Worm (Caenorhabditis elegans): ENCODE data around the gene D1005.4.

Gene D1005.4

DNA sequence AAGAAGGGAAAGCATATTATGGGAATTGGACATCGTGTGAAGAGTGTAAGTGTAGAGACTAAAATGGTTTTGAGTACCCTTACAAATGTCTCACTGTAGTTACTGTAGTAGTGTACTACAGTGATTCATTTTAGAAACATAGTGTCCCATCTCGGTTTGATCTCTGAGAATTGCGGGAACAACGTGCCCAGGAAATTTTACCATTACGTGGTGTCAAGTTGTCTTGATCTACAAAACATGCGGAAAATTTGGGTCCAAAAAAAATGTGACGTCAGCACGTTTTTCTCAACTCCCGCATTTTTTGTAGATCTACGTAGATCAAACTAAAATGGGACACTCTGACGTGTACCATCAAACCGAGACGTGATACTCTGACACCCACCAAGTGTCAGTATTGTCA, 2.4 kb downstream of the D1005.4 start:
- TF ChIP-seq lir-3 (tag; optimal IDR thresholded peaks at IDR 0.05; ENCODE audit: poor library complexity) (no peak), sup-37 (GFP tag; optimal IDR thresholded peaks at IDR 0.05) (no peak), ets-5 (GFP tag; IDR thresholded peaks at IDR 0.05) (no peak), ces-1 (GFP tag; optimal IDR thresholded peaks at IDR 0.05) (no peak), C34B4.2 (tag; optimal IDR thresholded peaks at IDR 0.05) (no peak), xbp-1 (tag; optimal IDR thresholded peaks at IDR 0.05) (no peak), lin-14 (GFP tag; optimal IDR thresholded peaks at IDR 0.05) (no peak), mab-9 (GFP tag; IDR thresholded peaks at IDR 0.05) (no peak), grh-1 (GFP tag; IDR thresholded peaks at IDR 0.05) (no peak)

DNA sequence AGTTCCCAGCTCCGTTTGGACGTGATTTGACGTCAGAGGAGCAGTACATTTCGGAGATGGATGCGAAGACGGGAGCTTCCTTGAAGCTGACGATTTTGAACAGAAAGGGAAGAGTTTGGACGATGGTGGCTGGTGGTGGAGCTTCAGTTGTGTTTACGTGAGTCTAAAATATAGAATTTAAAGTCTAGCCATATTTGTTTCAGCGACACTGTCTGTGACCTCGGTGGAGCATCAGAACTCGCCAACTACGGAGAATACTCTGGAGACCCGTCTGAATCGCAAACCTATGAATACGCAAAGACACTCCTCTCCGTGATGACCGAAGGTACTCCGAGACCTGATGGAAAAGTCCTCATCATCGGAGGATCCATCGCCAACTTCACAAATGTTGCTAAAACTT, 5.1 kb downstream of the D1005.4 start:
- TF ChIP-seq grh-1 (GFP tag; IDR thresholded peaks at IDR 0.05): no peak
- no peak for TF ChIP-seq efl-1 (optimal IDR thresholded peaks at IDR 0.05)
- peak in 1 of 2 experiments; percentile 75 for TF ChIP-seq efl-1 (GFP tag; optimal IDR thresholded peaks at IDR 0.05 in 1 of 2)

DNA sequence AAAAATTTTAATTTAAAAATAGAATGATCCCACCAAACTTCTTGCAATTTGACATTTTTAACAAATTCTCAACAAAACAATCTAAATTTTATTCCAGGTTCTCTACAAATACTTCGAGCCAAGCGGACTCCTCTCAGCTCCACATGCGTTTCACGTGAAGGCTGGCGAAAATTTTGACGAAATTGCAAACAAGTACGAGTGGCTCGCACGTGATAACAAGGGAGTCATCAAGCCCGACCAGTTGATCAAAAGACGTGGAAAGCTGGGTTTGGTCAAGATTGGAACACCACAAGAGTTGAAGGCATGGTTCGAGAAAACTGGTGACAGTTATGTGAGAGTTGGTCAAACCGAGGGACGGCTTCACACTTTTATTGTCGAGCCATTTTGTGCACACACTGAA, 6.0 kb downstream of the D1005.4 start:
- TF ChIP-seq rnt-1 (tag; optimal IDR thresholded peaks at IDR 0.05) (peak; percentile 23), ceh-88 (GFP tag; IDR thresholded peaks at IDR 0.05) (peak; percentile 3; the same call in 1 of the 2 replicates), nhr-71 (tag; optimal IDR thresholded peaks at IDR 0.05) (peak; percentile 20), elt-2 (tag; optimal IDR thresholded peaks at IDR 0.05) (peak; percentile 3), elt-3 (tag; optimal IDR thresholded peaks at IDR 0.05) (no peak)

ce11 chrX:1479190-1479589, 6.4 kb downstream of the D1005.4 start, which contains the start of gene acly-1:
Gene acly-1, plus strand, starts transcription at chrX:1479542.
- TF ChIP-seq vab-15 (tag; optimal IDR thresholded peaks at IDR 0.05): no peak
- TF ChIP-seq aly-2 (tag; optimal IDR thresholded peaks at IDR 0.05): no peak
- no peak for TF ChIP-seq tlp-1 (tag; optimal IDR thresholded peaks at IDR 0.05)
- peak; percentile 77 for TF ChIP-seq skn-1 (tag; optimal IDR thresholded peaks at IDR 0.05)
- TF ChIP-seq zip-4 (GFP tag; optimal IDR thresholded peaks at IDR 0.05): peak; percentile 16
- TF ChIP-seq unc-30 (tag; optimal IDR thresholded peaks at IDR 0.05): no peak
- no peak for TF ChIP-seq irx-1 (tag; optimal IDR thresholded peaks at IDR 0.05)
- TF ChIP-seq efl-1 (optimal IDR thresholded peaks at IDR 0.05): no peak
- peak in 1 of 2 experiments; percentile 21 for TF ChIP-seq efl-1 (GFP tag; optimal IDR thresholded peaks at IDR 0.05 in 1 of 2)
- no peak for TF ChIP-seq zag-1 (tag; optimal IDR thresholded peaks at IDR 0.05)
- TF ChIP-seq efl-3 (GFP tag; optimal IDR thresholded peaks at IDR 0.05): no peak
- TF ChIP-seq fos-1 (tag; optimal IDR thresholded peaks at IDR 0.05): no peak
- TF ChIP-seq rnt-1 (tag; optimal IDR thresholded peaks at IDR 0.05): no peak
- TF ChIP-seq lsy-2 (tag; optimal IDR thresholded peaks at IDR 0.05): no peak
- no peak for TF ChIP-seq pqm-1 (tag; optimal IDR thresholded peaks at IDR 0.05)
- no peak for TF ChIP-seq jun-1 (tag; optimal IDR thresholded peaks at IDR 0.05)
- 0 out of 2 replicates have a peak, but pooled peaks have one; percentile 11 for TF ChIP-seq ceh-88 (GFP tag; IDR thresholded peaks at IDR 0.05)
- peak in 2 of 3 experiments; percentile 18 to 21 for TF ChIP-seq ceh-82 (tag; optimal IDR thresholded peaks at IDR 0.05)
- TF ChIP-seq mef-2 (tag; optimal IDR thresholded peaks at IDR 0.05): no peak
- peak; percentile 38 for TF ChIP-seq lin-14 (GFP tag; optimal IDR thresholded peaks at IDR 0.05)

ce11 chrX:1478569-1478968, 7.0 kb downstream of the D1005.4 start:
- TF ChIP-seq skn-1 (tag; optimal IDR thresholded peaks at IDR 0.05): peak; percentile 16
- TF ChIP-seq snpc-4 (tag; optimal IDR thresholded peaks at IDR 0.05): no peak
- TF ChIP-seq ceh-82 (tag; optimal IDR thresholded peaks at IDR 0.05): peak in 1 of 3 experiments; percentile 3
- peak; percentile 52 for TF ChIP-seq fkh-10 (GFP tag; optimal IDR thresholded peaks at IDR 0.05)
- no peak for TF ChIP-seq aha-1 (tag; optimal IDR thresholded peaks at IDR 0.05)
- peak; percentile 53 for TF ChIP-seq lin-14 (GFP tag; optimal IDR thresholded peaks at IDR 0.05)
- TF ChIP-seq nhr-84 (tag; optimal IDR thresholded peaks at IDR 0.05): no peak
- TF ChIP-seq aly-2 (tag; optimal IDR thresholded peaks at IDR 0.05): no peak
- TF ChIP-seq efl-1 (optimal IDR thresholded peaks at IDR 0.05): no peak
- peak in 1 of 2 experiments; percentile 42 for TF ChIP-seq efl-1 (GFP tag; optimal IDR thresholded peaks at IDR 0.05 in 1 of 2)
- no peak for TF ChIP-seq zag-1 (tag; optimal IDR thresholded peaks at IDR 0.05)
- no peak for TF ChIP-seq hlh-4 (tag; optimal IDR thresholded peaks at IDR 0.05)

Data from whole organism, L1 larva.